Fruit fly (Drosophila melanogaster) whole organism, embryonic: ENCODE measurements around the gene CG8671.
A peak's percentile ranks its signal among the peaks of the same experiment; 100 is the strongest.

Experiments used
- Antp ChIP-seq: fragments of 200-800 bp; sonication (Bioruptor generic); optimal IDR thresholded peaks from 3 replicates; lab custom pipeline; 2016; ENCODE audit warnings: missing biosample characterization, missing genetic modification characterization
- Blimp-1 ChIP-seq: fragments of 200-800 bp; sonication (Bioruptor generic); optimal IDR thresholded peaks from 3 replicates; lab custom pipeline; 2018; ENCODE audit warnings: missing biosample characterization, missing genetic modification characterization, mild to moderate bottlenecking, moderate library complexity, missing genetic modification reagents
- CG12219 ChIP-seq: fragments of 200-800 bp; sonication (Bioruptor generic); optimal IDR thresholded peaks from 3 replicates; lab custom pipeline; 2018; ENCODE audit warnings: missing biosample characterization, mild to moderate bottlenecking, missing genetic modification characterization
- CG1233 ChIP-seq: fragments of 200-800 bp; sonication (Bioruptor generic); optimal IDR thresholded peaks from 4 replicates; lab custom pipeline; 2018; ENCODE audit warnings: missing biosample characterization, mild to moderate bottlenecking, missing genetic modification characterization
- CG12942 ChIP-seq: fragments of 200-800 bp; sonication (Bioruptor generic); optimal IDR thresholded peaks from 3 replicates; lab custom pipeline; 2016; ENCODE audit warnings: missing biosample characterization, missing genetic modification characterization
- CG13287 ChIP-seq: fragments of 200-800 bp; sonication (Bioruptor generic); IDR thresholded peaks from 2 replicates; pipeline ENCODE4 v1.3.6; 2022; ENCODE audit warnings: missing biosample characterization, missing genetic modification characterization; ENCODE audit not compliant: partially characterized antibody
- CG13624 ChIP-seq: fragments of 200-800 bp; sonication (Bioruptor generic); optimal IDR thresholded peaks from 2 replicates; lab custom pipeline; 2016; ENCODE audit warnings: missing biosample characterization, missing genetic modification characterization
- CG13894 ChIP-seq: fragments of 200-800 bp; sonication (Bioruptor generic); optimal IDR thresholded peaks from 3 replicates; lab custom pipeline; 2018; ENCODE audit warnings: missing biosample characterization, mild to moderate bottlenecking, missing genetic modification characterization, moderate library complexity
- CG1647 ChIP-seq: fragments of 200-800 bp; sonication (Bioruptor generic); optimal IDR thresholded peaks from 3 replicates; lab custom pipeline; 2016; ENCODE audit warnings: missing biosample characterization, missing genetic modification characterization
- CG16813 ChIP-seq: fragments of 200-800 bp; sonication (Bioruptor generic); IDR thresholded peaks from 3 replicates; pipeline ENCODE4 v1.3.6; 2022; ENCODE audit warnings: missing biosample characterization, missing genetic modification characterization; ENCODE audit not compliant: partially characterized antibody
- CG17802 ChIP-seq: fragments of 200-800 bp; sonication (Bioruptor generic); optimal IDR thresholded peaks from 2 replicates; lab custom pipeline; 2018; ENCODE audit warnings: missing biosample characterization, mild to moderate bottlenecking, missing genetic modification characterization, moderate library complexity
- CG18476 ChIP-seq: fragments of 200-800 bp; sonication (Bioruptor generic); optimal IDR thresholded peaks from 2 replicates; lab custom pipeline; 2016; ENCODE audit warnings: missing biosample characterization, mild to moderate bottlenecking, missing genetic modification characterization
- CG18764 ChIP-seq: fragments of 200-800 bp; sonication (Bioruptor generic); optimal IDR thresholded peaks from 3 replicates; lab custom pipeline; 2016; ENCODE audit warnings: missing biosample characterization, missing genetic modification characterization
- CG31441 ChIP-seq: fragments of 200-800 bp; sonication (Bioruptor generic); IDR thresholded peaks from 2 replicates; pipeline ENCODE4 v1.3.6; 2022; ENCODE audit warnings: missing biosample characterization, missing genetic modification characterization
- CG3281 ChIP-seq: fragments of 200-800 bp; sonication (Bioruptor generic); optimal IDR thresholded peaks from 3 replicates; lab custom pipeline; 2017; ENCODE audit warnings: missing biosample characterization, mild to moderate bottlenecking, missing genetic modification characterization
- CG42726 ChIP-seq: fragments of 200-800 bp; sonication (Bioruptor generic); IDR thresholded peaks from 2 replicates; pipeline ENCODE4 v1.3.6; 2022; ENCODE audit warnings: missing biosample characterization, missing genetic modification characterization; ENCODE audit not compliant: partially characterized antibody
- CG6175 ChIP-seq: fragments of 200-800 bp; sonication (Bioruptor generic); IDR thresholded peaks from 3 replicates; pipeline ENCODE4 v1.3.6; 2022; ENCODE audit warnings: missing biosample characterization, missing genetic modification characterization
- CG7556 ChIP-seq: fragments of 200-800 bp; sonication (Bioruptor generic); optimal IDR thresholded peaks from 2 replicates; lab custom pipeline; 2017; ENCODE audit warnings: missing biosample characterization, mild to moderate bottlenecking, missing genetic modification characterization
- CG7786 ChIP-seq: fragments of 200-800 bp; sonication (Bioruptor generic); optimal IDR thresholded peaks from 2 replicates; lab custom pipeline; 2016; ENCODE audit warnings: missing biosample characterization, missing genetic modification characterization
- CHES-1-like ChIP-seq: fragments of 200-800 bp; sonication (Bioruptor generic); optimal IDR thresholded peaks from 2 replicates; lab custom pipeline; 2016; ENCODE audit warnings: missing biosample characterization, missing genetic modification characterization
- Dfd ChIP-seq, 2 experiments: fragments of >200 bp; optimal IDR thresholded peaks; 2 replicates each; lab custom pipeline; 2017; ENCODE audit warnings: missing biosample characterization in 2 of 2, missing genetic modification characterization in 2 of 2
- Dip3 ChIP-seq: fragments of 200-800 bp; sonication (Bioruptor generic); optimal IDR thresholded peaks from 3 replicates; lab custom pipeline; 2016; ENCODE audit warnings: missing biosample characterization, missing genetic modification characterization
- Dp ChIP-seq: fragments of 200-800 bp; sonication (Bioruptor generic); optimal IDR thresholded peaks from 2 replicates; lab custom pipeline; 2018; ENCODE audit warnings: missing biosample characterization, mild to moderate bottlenecking, missing genetic modification characterization, moderate library complexity
- Drgx ChIP-seq: fragments of 200-800 bp; sonication (Bioruptor generic); IDR thresholded peaks from 2 replicates; pipeline ENCODE4 v1.3.6; 2022; ENCODE audit warnings: missing biosample characterization, missing genetic modification characterization
- HmgZ ChIP-seq: fragments of 200-800 bp; sonication (Bioruptor generic); optimal IDR thresholded peaks from 2 replicates; lab custom pipeline; 2018; ENCODE audit warnings: missing biosample characterization, mild to moderate bottlenecking, missing genetic modification characterization
- Hr39 ChIP-seq: fragments of >200 bp; optimal IDR thresholded peaks from 2 replicates; lab custom pipeline; 2017
- Hsf ChIP-seq: fragments of 200-800 bp; sonication (Bioruptor generic); optimal IDR thresholded peaks from 3 replicates; lab custom pipeline; 2016; ENCODE audit warnings: missing biosample characterization, missing genetic modification characterization
- Lhr ChIP-seq: fragments of 200-800 bp; sonication (Bioruptor generic); optimal IDR thresholded peaks from 3 replicates; lab custom pipeline; 2017; ENCODE audit warnings: mild to moderate bottlenecking, missing biosample characterization, missing genetic modification reagents, missing genetic modification characterization
- Med ChIP-seq: fragments of 200-800 bp; sonication (Bioruptor generic); peaks from one replicate; lab custom pipeline; 2016; ENCODE audit warnings: missing biosample characterization, missing genetic modification characterization, mild to moderate bottlenecking, inconsistent platforms, moderate library complexity
- Pdp1 ChIP-seq, 2 experiments: fragments of 200-800 bp; sonication (Bioruptor generic); optimal IDR thresholded peaks; 3 replicates each; lab custom pipeline; 2016; ENCODE audit warnings: missing biosample characterization in 2 of 2, missing genetic modification characterization in 2 of 2, mild to moderate bottlenecking in 1 of 2, moderate library complexity in 1 of 2
- Scr ChIP-seq: fragments of 200-800 bp; sonication (Bioruptor generic); IDR thresholded peaks from 2 replicates; pipeline ENCODE4 v1.3.6; 2022; ENCODE audit warnings: missing biosample characterization, missing genetic modification characterization; ENCODE audit not compliant: partially characterized antibody
- Side ChIP-seq: fragments of 200-800 bp; sonication (Bioruptor generic); optimal IDR thresholded peaks from 2 replicates; lab custom pipeline; 2016; ENCODE audit warnings: missing biosample characterization, missing genetic modification characterization
- Sry-δ ChIP-seq: fragments of 200-800 bp; sonication (Bioruptor generic); optimal IDR thresholded peaks from 2 replicates; lab custom pipeline; 2016; ENCODE audit warnings: missing biosample characterization, missing genetic modification characterization
- Vsx1 ChIP-seq: fragments of 200-800 bp; sonication (Bioruptor generic); optimal IDR thresholded peaks from 2 replicates; lab custom pipeline; 2017; ENCODE audit warnings: missing biosample characterization, mild to moderate bottlenecking, missing genetic modification characterization, missing genetic modification reagents
- chm ChIP-seq: fragments of 200-800 bp; sonication (Bioruptor generic); IDR thresholded peaks from 2 replicates; pipeline ENCODE4 v1.3.6; 2022; ENCODE audit warnings: missing biosample characterization, missing genetic modification characterization
- crp ChIP-seq, 2 experiments: fragments of 200-800 bp; sonication (Bioruptor generic); optimal IDR thresholded peaks; 2 replicates in 1 of 2; 3 replicates in 1 of 2; lab custom pipeline; 2017; ENCODE audit warnings: missing biosample characterization in 2 of 2, missing genetic modification characterization in 2 of 2, mild to moderate bottlenecking in 1 of 2, moderate library complexity in 1 of 2
- dm ChIP-seq: fragments of 200-800 bp; sonication (Bioruptor generic); optimal IDR thresholded peaks from 3 replicates; lab custom pipeline; 2016; ENCODE audit warnings: missing biosample characterization, missing genetic modification characterization
- ems ChIP-seq: fragments of 200-800 bp; sonication (Bioruptor generic); optimal IDR thresholded peaks from 3 replicates; lab custom pipeline; 2016; ENCODE audit warnings: missing biosample characterization, missing genetic modification characterization
- exex ChIP-seq: fragments of 200-800 bp; sonication (Bioruptor generic); optimal IDR thresholded peaks from 4 replicates; lab custom pipeline; 2018; ENCODE audit warnings: missing biosample characterization, mild to moderate bottlenecking, missing genetic modification characterization, moderate library complexity
- gce ChIP-seq: fragments of 200-800 bp; sonication (Bioruptor generic); IDR thresholded peaks from 3 replicates; pipeline ENCODE4 v1.3.6; 2022; ENCODE audit warnings: missing biosample characterization, missing genetic modification characterization
- gcm2 ChIP-seq: fragments of 200-800 bp; sonication (Bioruptor generic); optimal IDR thresholded peaks from 2 replicates; lab custom pipeline; 2016; ENCODE audit warnings: missing biosample characterization, missing genetic modification characterization
- gro ChIP-seq: fragments of 200-800 bp; sonication (Bioruptor generic); optimal IDR thresholded peaks from 2 replicates; lab custom pipeline; 2016; ENCODE audit warnings: missing biosample characterization, missing genetic modification characterization
- gsb-n ChIP-seq: fragments of 200-800 bp; sonication (Bioruptor generic); optimal IDR thresholded peaks from 3 replicates; lab custom pipeline; 2018; ENCODE audit warnings: missing biosample characterization, mild to moderate bottlenecking, missing genetic modification characterization
- hth ChIP-seq: fragments of >200 bp; optimal IDR thresholded peaks from 2 replicates; lab custom pipeline; 2017; ENCODE audit warnings: inconsistent platforms
- kay ChIP-seq: fragments of 200-800 bp; sonication (Bioruptor generic); optimal IDR thresholded peaks from 2 replicates; lab custom pipeline; 2016; ENCODE audit warnings: missing biosample characterization, missing genetic modification characterization
- maf-S ChIP-seq: fragments of 200-800 bp; sonication (Bioruptor generic); optimal IDR thresholded peaks from 2 replicates; lab custom pipeline; 2016; ENCODE audit warnings: missing biosample characterization, missing genetic modification characterization
- nau ChIP-seq: fragments of 200-800 bp; sonication (Bioruptor generic); optimal IDR thresholded peaks from 3 replicates; lab custom pipeline; 2017; ENCODE audit warnings: missing biosample characterization, mild to moderate bottlenecking, missing genetic modification characterization, missing genetic modification reagents
- ranshi ChIP-seq: fragments of 200-800 bp; sonication (Bioruptor generic); IDR thresholded peaks from 2 replicates; pipeline ENCODE4 v1.3.6; 2022; ENCODE audit warnings: missing biosample characterization, missing genetic modification characterization
- sna ChIP-seq: fragments of 200-800 bp; sonication (Bioruptor generic); IDR thresholded peaks from 2 replicates; pipeline ENCODE4 v1.3.6; 2022; ENCODE audit warnings: missing biosample characterization, missing genetic modification characterization; ENCODE audit not compliant: partially characterized antibody
- tap ChIP-seq: fragments of 200-800 bp; optimal IDR thresholded peaks from 3 replicates; lab custom pipeline; 2019; ENCODE audit warnings: missing biosample characterization, mild to moderate bottlenecking, missing genetic modification characterization, moderate library complexity
- zf30C ChIP-seq: fragments of 200-800 bp; sonication (Bioruptor generic); optimal IDR thresholded peaks from 3 replicates; lab custom pipeline; 2018; ENCODE audit warnings: missing biosample characterization, mild to moderate bottlenecking, missing genetic modification characterization

The CG8671 gene

dm6 chr2L:21260869-21261268 lies 1.9 kb upstream of the CG8671 start:
- peak; percentile 34 for TF ChIP-seq Lhr
- peak; percentile 12 for TF ChIP-seq maf-S (GFP tag; lab: Kevin White, UChicago)
- no peak for TF ChIP-seq zf30C (GFP tag; lab: Kevin White, UChicago)
- TF ChIP-seq HmgZ (tag; lab: Kevin White, UChicago), result peak; percentile 22
- TF ChIP-seq CG12219 (GFP tag; lab: Kevin White, UChicago), result no peak
- peak; percentile 43 for TF ChIP-seq Sry-δ (GFP tag; lab: Kevin White, UChicago)
- TF ChIP-seq Antp (GFP tag; lab: Kevin White, UChicago), result peak; percentile 54
- TF ChIP-seq CG7786, result peak; percentile 28
- peak; percentile 0 for TF ChIP-seq Vsx1 (GFP tag; lab: Kevin White, UChicago)
- TF ChIP-seq kay, result no peak
- no peak for TF ChIP-seq Blimp-1 (GFP tag; lab: Kevin White, UChicago)
- TF ChIP-seq Dfd (GFP tag; optimal IDR thresholded peaks at IDR 0.05; lab: Kevin White, UChicago), result no peak
- no peak for TF ChIP-seq CG18476
- peak; percentile 36 for TF ChIP-seq ems (GFP tag; lab: Kevin White, UChicago)
- TF ChIP-seq crp (GFP tag; optimal IDR thresholded peaks at IDR 0.05; lab: Kevin White, UChicago), result peak in 1 of 2 experiments; percentile 62
- no peak for TF ChIP-seq Drgx
- TF ChIP-seq dm, result peak; percentile 32
- peak; percentile 36 for TF ChIP-seq CG3281 (GFP tag; lab: Kevin White, UChicago)
- peak; percentile 57 for TF ChIP-seq gro (GFP tag; lab: Kevin White, UChicago)
- TF ChIP-seq ranshi (GFP tag; lab: Robert Waterston, UW), result no peak
- no peak; the same call in 1 of the 2 replicates for TF ChIP-seq CG42726 (GFP tag; lab: Robert Waterston, UW)
- TF ChIP-seq CG13894, result peak; percentile 55
- TF ChIP-seq nau (GFP tag; lab: Kevin White, UChicago), result peak; percentile 45
- TF ChIP-seq tap (tag; lab: Kevin White, UChicago), result no peak
- no peak for TF ChIP-seq CG31441
- TF ChIP-seq exex (tag; lab: Kevin White, UChicago), result no peak
- TF ChIP-seq Scr (GFP tag; lab: Robert Waterston, UW), result peak; percentile 43
- no peak for TF ChIP-seq chm (GFP tag; lab: Robert Waterston, UW)
- peak; percentile 13 for TF ChIP-seq Hsf (GFP tag; lab: Kevin White, UChicago)
- peak; percentile 14 to 26 for TF ChIP-seq Pdp1 (GFP tag; optimal IDR thresholded peaks at IDR 0.05; lab: Kevin White, UChicago)
- TF ChIP-seq CG1233, result peak; percentile 12
- peak; percentile 87 for TF ChIP-seq Med (GFP tag; lab: Kevin White, UChicago)
- TF ChIP-seq Side (GFP tag; lab: Kevin White, UChicago), result peak; percentile 9
- no peak for TF ChIP-seq Hr39
- no peak for TF ChIP-seq CG1647 (GFP tag; lab: Kevin White, UChicago)
- no peak for TF ChIP-seq Dip3 (GFP tag; lab: Kevin White, UChicago)
- no peak for TF ChIP-seq gsb-n
- no peak for TF ChIP-seq CG18764 (GFP tag; lab: Kevin White, UChicago)
- TF ChIP-seq Dp (GFP tag; lab: Kevin White, UChicago), result peak; percentile 20
- 0 out of 3 replicates have a peak, but pooled peaks have one; percentile 34 for TF ChIP-seq CG16813 (GFP tag; lab: Robert Waterston, UW)
- TF ChIP-seq CG6175, result no peak
- no peak for TF ChIP-seq CG7556
- no peak for TF ChIP-seq gcm2
- TF ChIP-seq CG17802 (tag; lab: Kevin White, UChicago), result peak; percentile 67
- no peak for TF ChIP-seq hth (lab: Kevin White, UChicago)
- peak; percentile 51; the same call in 1 of the 2 replicates for TF ChIP-seq CG13287
- TF ChIP-seq CG12942 (GFP tag; lab: Kevin White, UChicago), result no peak
- TF ChIP-seq CHES-1-like (GFP tag; lab: Kevin White, UChicago), result peak; percentile 16
- no peak for TF ChIP-seq gce (GFP tag; lab: Robert Waterston, UW)
- peak; percentile 20 for TF ChIP-seq CG13624 (GFP tag; lab: Kevin White, UChicago)
- no peak for TF ChIP-seq sna (GFP tag; lab: Robert Waterston, UW)
